Worm (Caenorhabditis elegans) whole organism, L3 larva: ENCODE results near the gene fbxb-64.

Source experiments
- ZK546.5 ChIP-seq: sonication (generic microtip); optimal IDR thresholded peaks from 2 replicates; lab custom pipeline; 2017; ENCODE audit warnings: missing biosample characterization, missing genetic modification characterization
- ceh-82 ChIP-seq: fragments of 150-350 bp; optimal IDR thresholded peaks from 2 replicates; lab custom pipeline; 2014; ENCODE audit warnings: missing biosample characterization, missing genetic modification characterization
- daf-12 ChIP-seq: fragments of 150-350 bp; optimal IDR thresholded peaks from 2 replicates; lab custom pipeline; 2014; ENCODE audit warnings: missing biosample characterization, missing genetic modification reagents, missing genetic modification characterization
- egl-5 ChIP-seq: fragments of 150-350 bp; optimal IDR thresholded peaks from 2 replicates; lab custom pipeline; 2017; ENCODE audit warnings: missing biosample characterization, missing genetic modification reagents, missing genetic modification characterization, inconsistent platforms
- elt-1 ChIP-seq: fragments of 150-350 bp; optimal IDR thresholded peaks from 2 replicates; lab custom pipeline; 2014; ENCODE audit warnings: missing biosample characterization, missing genetic modification characterization
- elt-2 ChIP-seq: sonication (generic microtip); optimal IDR thresholded peaks from 2 replicates; lab custom pipeline; 2016; ENCODE audit warnings: missing genetic modification reagents, mild to moderate bottlenecking, missing genetic modification characterization, missing compliant biosample characterization
- elt-3 ChIP-seq, 3 experiments: fragments of 150-350 bp in 1 of 3; sonication (generic microtip) in 2 of 3; optimal IDR thresholded peaks; 2 replicates in 2 of 3; 4 replicates in 1 of 3; lab custom pipeline; 2014 to 2017; ENCODE audit warnings: missing biosample characterization in 3 of 3, missing genetic modification characterization in 3 of 3
- fos-1 ChIP-seq: fragments of 150-350 bp; optimal IDR thresholded peaks from 2 replicates; lab custom pipeline; 2014; ENCODE audit warnings: missing biosample characterization, missing genetic modification characterization
- hmg-11 ChIP-seq: sonication (generic microtip); optimal IDR thresholded peaks from 2 replicates; lab custom pipeline; 2016; ENCODE audit warnings: missing genetic modification characterization, missing compliant biosample characterization
- jun-1 ChIP-seq: fragments of 150-350 bp; optimal IDR thresholded peaks from 2 replicates; lab custom pipeline; 2014; ENCODE audit warnings: missing biosample characterization, missing genetic modification reagents, missing genetic modification characterization
- lin-39 ChIP-seq: fragments of 150-350 bp; optimal IDR thresholded peaks from 2 replicates; lab custom pipeline; 2018; ENCODE audit warnings: missing biosample characterization, missing genetic modification reagents, missing genetic modification characterization
- lsy-12 ChIP-seq: sonication (generic microtip); optimal IDR thresholded peaks from 2 replicates; lab custom pipeline; 2016; ENCODE audit warnings: mild to moderate bottlenecking, missing genetic modification characterization, missing compliant biosample characterization
- mdl-1 ChIP-seq: fragments of 150-350 bp; optimal IDR thresholded peaks from 2 replicates; lab custom pipeline; 2014; ENCODE audit warnings: missing biosample characterization, missing genetic modification characterization
- mml-1 ChIP-seq: fragments of 150-350 bp; sonication (generic microtip); optimal IDR thresholded peaks from 3 replicates; lab custom pipeline; 2014; ENCODE audit warnings: missing biosample characterization, missing genetic modification characterization
- nfya-1 ChIP-seq: sonication (generic microtip); optimal IDR thresholded peaks from 2 replicates; lab custom pipeline; 2017; ENCODE audit warnings: missing genetic modification characterization, mild to moderate bottlenecking, missing compliant biosample characterization, antibody characterized with exemption, moderate library complexity; ENCODE audit not compliant: insufficient read depth
- nhr-11 ChIP-seq: fragments of 150-350 bp; optimal IDR thresholded peaks from 2 replicates; lab custom pipeline; 2014; ENCODE audit warnings: missing biosample characterization, missing genetic modification characterization
- nhr-12 ChIP-seq: fragments of 150-350 bp; optimal IDR thresholded peaks from 2 replicates; lab custom pipeline; 2014; ENCODE audit warnings: missing biosample characterization, missing genetic modification characterization
- nhr-23 ChIP-seq: fragments of 150-350 bp; optimal IDR thresholded peaks from 2 replicates; lab custom pipeline; 2014; ENCODE audit warnings: missing biosample characterization, missing genetic modification reagents, missing genetic modification characterization
- nhr-237 ChIP-seq: fragments of 150-350 bp; optimal IDR thresholded peaks from 2 replicates; lab custom pipeline; 2014; ENCODE audit warnings: missing biosample characterization, missing genetic modification characterization
- nhr-25 ChIP-seq: sonication (generic microtip); optimal IDR thresholded peaks from 2 replicates; lab custom pipeline; 2017; ENCODE audit warnings: missing biosample characterization, missing genetic modification characterization
- nhr-28 ChIP-seq: fragments of 150-350 bp; optimal IDR thresholded peaks from 2 replicates; lab custom pipeline; 2014; ENCODE audit warnings: missing biosample characterization, missing genetic modification characterization
- nhr-43 ChIP-seq: sonication (generic microtip); optimal IDR thresholded peaks from 2 replicates; lab custom pipeline; 2016; ENCODE audit warnings: mild to moderate bottlenecking, missing genetic modification characterization, missing compliant biosample characterization; ENCODE audit not compliant: poor library complexity, severe bottlenecking
- nhr-67 ChIP-seq: fragments of 150-350 bp; optimal IDR thresholded peaks from 2 replicates; lab custom pipeline; 2014; ENCODE audit warnings: missing biosample characterization, missing genetic modification characterization
- nhr-77 ChIP-seq: fragments of 150-350 bp; optimal IDR thresholded peaks from 2 replicates; lab custom pipeline; 2014; ENCODE audit warnings: missing biosample characterization, missing genetic modification characterization
- pha-4 ChIP-seq: fragments of 150-350 bp; optimal IDR thresholded peaks from 2 replicates; lab custom pipeline; 2014; ENCODE audit warnings: missing biosample characterization, missing genetic modification reagents, missing genetic modification characterization
- pqm-1 ChIP-seq: fragments of 150-350 bp; optimal IDR thresholded peaks from 2 replicates; lab custom pipeline; 2017; ENCODE audit warnings: missing biosample characterization, missing genetic modification characterization, inconsistent platforms
- sea-2 ChIP-seq: fragments of 150-350 bp; sonication (generic microtip); optimal IDR thresholded peaks from 4 replicates; lab custom pipeline; 2014; ENCODE audit warnings: missing biosample characterization, missing genetic modification reagents, missing genetic modification characterization
- skn-1 ChIP-seq: fragments of 150-350 bp; optimal IDR thresholded peaks from 2 replicates; lab custom pipeline; 2014; ENCODE audit warnings: missing biosample characterization, missing genetic modification characterization
- snpc-4 ChIP-seq: fragments of 150-350 bp; optimal IDR thresholded peaks from 2 replicates; lab custom pipeline; 2014; ENCODE audit warnings: missing biosample characterization, missing genetic modification characterization
- tbx-2 ChIP-seq: sonication (generic microtip); optimal IDR thresholded peaks from 2 replicates; lab custom pipeline; 2016; ENCODE audit warnings: mild to moderate bottlenecking, missing genetic modification characterization, missing compliant biosample characterization
- unc-39 ChIP-seq: sonication (generic microtip); optimal IDR thresholded peaks from 4 replicates; lab custom pipeline; 2017; ENCODE audit warnings: missing biosample characterization, missing genetic modification characterization
- zag-1 ChIP-seq: fragments of 150-350 bp; optimal IDR thresholded peaks from 2 replicates; lab custom pipeline; 2014; ENCODE audit warnings: missing biosample characterization, missing genetic modification characterization
- ztf-11 ChIP-seq: fragments of 150-350 bp; optimal IDR thresholded peaks from 2 replicates; lab custom pipeline; 2014; ENCODE audit warnings: missing biosample characterization, missing genetic modification characterization
- ztf-4 ChIP-seq: fragments of 150-350 bp; optimal IDR thresholded peaks from 2 replicates; lab custom pipeline; 2014; ENCODE audit warnings: missing biosample characterization, missing genetic modification characterization

Gene fbxb-64

DNA sequence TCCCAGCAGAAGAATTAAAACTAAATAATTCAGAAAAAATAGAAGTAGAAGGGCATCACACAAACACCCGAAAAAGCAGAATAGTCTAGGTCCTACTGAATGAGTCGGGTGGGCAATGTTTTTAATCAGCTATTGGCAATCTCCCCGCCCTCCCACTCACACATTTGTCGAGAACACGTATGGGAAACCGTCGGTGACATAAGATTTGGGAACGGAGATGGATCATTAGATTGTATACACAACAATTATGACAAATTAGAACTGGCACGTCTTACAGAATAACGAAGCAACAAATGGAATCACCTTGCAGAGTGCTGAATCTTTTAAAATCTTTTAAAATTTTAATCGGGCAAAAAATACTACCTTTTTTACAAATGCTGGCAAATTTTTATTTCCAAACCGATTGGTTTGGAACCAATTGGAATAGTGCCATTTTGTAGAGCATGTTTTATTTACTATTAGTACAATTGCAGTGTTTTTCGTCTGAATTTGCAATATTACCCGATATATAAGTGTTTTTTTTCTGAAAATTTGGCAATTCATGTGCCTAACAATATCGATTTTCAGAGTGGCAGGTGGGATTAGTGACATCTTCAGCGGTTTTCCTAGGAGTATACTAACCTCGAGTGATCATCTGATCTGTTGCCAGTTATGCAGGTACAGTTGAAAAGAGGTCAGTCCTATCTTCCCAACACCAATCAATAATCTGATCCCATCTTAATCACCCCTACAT, 24.8 kb upstream of the fbxb-64 start, which contains the start of the genes F55C9.3 and fbxb-57:
Gene F55C9.3 (minus strand): TSS at position 101 of the 733 bp plus-strand sequence.
Gene fbxb-57 (plus strand): TSS at position 683 of the 733 bp plus-strand sequence.
- TF ChIP-seq fos-1 (tag; lab: Kevin White, UChicago) (no peak), lsy-12 (tag; lab: Kevin White, UChicago) (no peak), mdl-1 (tag; lab: Kevin White, UChicago) (no peak), nhr-237 (tag; lab: Kevin White, UChicago) (no peak), nhr-43 (tag; lab: Kevin White, UChicago) (no peak), daf-12 (tag; lab: Kevin White, UChicago) (no peak), elt-2 (tag; lab: Kevin White, UChicago) (no peak), zag-1 (tag; lab: Kevin White, UChicago) (no peak), egl-5 (tag; lab: Kevin White, UChicago) (no peak)
- TF ChIP-seq, all 47 proteins: peak for 0

DNA sequence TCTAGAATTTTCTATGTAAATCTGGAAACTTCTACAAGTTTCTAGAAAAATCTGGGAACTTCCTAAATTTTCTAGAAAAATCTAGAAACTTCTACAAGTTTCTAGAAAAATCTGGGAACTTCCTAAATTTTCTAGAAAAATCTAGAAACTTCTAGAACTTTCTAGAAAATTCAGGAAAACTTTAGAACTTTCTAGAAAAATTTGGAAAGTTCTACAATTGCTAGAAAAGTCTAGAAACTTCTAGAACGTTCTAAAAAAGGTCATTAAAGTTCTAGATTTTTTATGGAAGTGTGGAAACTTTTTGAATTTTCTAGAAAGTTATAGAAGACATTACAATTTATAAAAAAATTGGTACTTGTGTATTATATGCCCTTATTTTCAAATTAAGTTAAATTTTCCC, 20.1 kb upstream of the fbxb-64 start, which contains the start of gene F55C9.5:
Gene F55C9.5 (minus strand): TSS at position 101 of the 400 bp plus-strand sequence.
- no peak for TF ChIP-seq nhr-11
- no peak for TF ChIP-seq elt-1 (tag; lab: Kevin White, UChicago)
- no peak for TF ChIP-seq egl-5 (tag; lab: Kevin White, UChicago)
- no peak for TF ChIP-seq tbx-2
- TF ChIP-seq lin-39 (tag; lab: Kevin White, UChicago), result no peak
- no peak for TF ChIP-seq nhr-77 (tag; lab: Kevin White, UChicago)
- no peak for TF ChIP-seq elt-3 (tag; optimal IDR thresholded peaks at IDR 0.05; lab: Kevin White, UChicago)
- TF ChIP-seq mdl-1 (tag; lab: Kevin White, UChicago), result no peak
- TF ChIP-seq nhr-12 (tag; lab: Kevin White, UChicago), result no peak
- no peak for TF ChIP-seq nhr-237 (tag; lab: Kevin White, UChicago)
- no peak for TF ChIP-seq sea-2 (GFP tag; lab: Kevin White, UChicago)
- no peak for TF ChIP-seq pha-4
- TF ChIP-seq skn-1 (tag; lab: Kevin White, UChicago), result no peak
- no peak for TF ChIP-seq ZK546.5 (tag; lab: Kevin White, UChicago)
- no peak for TF ChIP-seq hmg-11
- no peak for TF ChIP-seq nhr-43 (tag; lab: Kevin White, UChicago)
- TF ChIP-seq zag-1 (tag; lab: Kevin White, UChicago), result no peak
- TF ChIP-seq unc-39 (tag; lab: Kevin White, UChicago), result no peak

DNA sequence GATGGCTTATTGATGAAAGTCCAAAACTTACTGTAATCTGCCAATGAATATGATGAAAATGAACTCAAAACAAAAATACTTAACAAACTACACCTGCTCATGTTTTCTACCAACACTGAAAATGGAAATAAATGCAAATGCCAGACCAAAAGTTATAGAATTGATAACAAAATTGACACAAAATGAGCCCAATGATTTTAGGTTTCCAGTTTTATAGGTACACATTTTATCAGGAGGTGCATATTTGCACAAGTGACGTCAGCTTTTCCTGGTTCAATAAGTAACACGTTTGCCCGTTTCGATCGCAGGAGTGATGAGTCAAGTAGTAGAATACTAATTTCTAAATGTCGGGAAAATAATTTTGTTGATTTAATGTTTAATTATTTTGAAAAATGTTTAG, 16.4 kb upstream of the fbxb-64 start, which contains the start of gene F55C9.6:
Gene F55C9.6 (minus strand): TSS at position 101 of the 400 bp plus-strand sequence.
- TF ChIP-seq nhr-11 (no peak), lsy-12 (tag; lab: Kevin White, UChicago) (no peak), unc-39 (tag; lab: Kevin White, UChicago) (no peak), nhr-77 (tag; lab: Kevin White, UChicago) (no peak), nhr-23 (tag; lab: Kevin White, UChicago) (no peak), hmg-11 (no peak), pqm-1 (no peak), ZK546.5 (tag; lab: Kevin White, UChicago) (no peak), ztf-11 (tag; lab: Kevin White, UChicago) (no peak), fos-1 (tag; lab: Kevin White, UChicago) (no peak), nhr-67 (tag; lab: Kevin White, UChicago) (no peak)
- TF ChIP-seq, all 47 proteins: peak for 0

DNA sequence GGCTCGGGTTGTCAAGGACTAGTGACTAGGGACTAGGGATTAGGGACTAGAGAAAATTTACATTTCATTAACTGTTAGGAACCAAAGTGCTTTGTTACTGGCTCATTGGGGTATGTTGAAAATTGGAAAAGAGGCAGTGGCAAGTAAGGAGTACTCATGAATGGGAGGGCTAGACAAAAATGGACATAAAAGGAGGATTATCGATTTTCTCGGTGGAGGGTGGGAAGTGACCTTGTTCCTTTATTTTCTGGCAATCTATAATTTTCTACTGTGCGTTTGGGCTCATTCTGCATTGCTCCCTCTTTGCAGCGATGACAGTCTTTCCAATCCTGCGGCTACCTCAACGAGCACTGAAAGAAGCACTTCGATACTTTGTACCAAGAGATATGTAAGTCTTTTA, 15.6 kb upstream of the fbxb-64 start, which contains the start of gene fbxb-60:
Gene fbxb-60 (plus strand): TSS at position 301 of the 400 bp plus-strand sequence.
- no peak for TF ChIP-seq elt-2 (tag; lab: Kevin White, UChicago)
- no peak for TF ChIP-seq mml-1 (tag; lab: Kevin White, UChicago)
- TF ChIP-seq nhr-43 (tag; lab: Kevin White, UChicago), result no peak
- TF ChIP-seq fos-1 (tag; lab: Kevin White, UChicago), result no peak
- no peak for TF ChIP-seq nhr-25 (tag; lab: Kevin White, UChicago)
- TF ChIP-seq nfya-1 (tag; lab: Kevin White, UChicago), result no peak
- TF ChIP-seq ztf-4 (tag; lab: Kevin White, UChicago), result no peak

DNA sequence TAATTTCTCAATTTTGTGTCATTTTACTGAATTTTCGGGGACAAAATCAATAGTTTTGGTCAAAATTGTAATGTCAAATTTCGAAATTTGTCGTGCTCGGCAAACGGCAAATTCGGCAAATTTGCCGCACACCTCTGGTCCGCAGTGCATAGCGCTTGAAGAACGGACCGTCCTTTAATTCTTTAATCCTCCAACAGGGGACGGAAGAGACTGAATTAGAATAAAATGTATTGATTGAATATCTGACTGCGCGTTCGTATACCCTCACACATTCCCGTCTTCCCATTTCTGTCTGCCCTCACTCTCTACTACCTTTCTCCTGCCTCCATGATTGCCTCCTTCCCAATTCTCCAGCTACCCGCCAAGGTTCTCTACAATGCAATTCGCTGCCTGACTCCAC, 13.8 kb upstream of the fbxb-64 start, which contains the start of gene F55C9.14:
Gene F55C9.14 (plus strand): TSS at position 301 of the 400 bp plus-strand sequence.
- TF ChIP-seq ceh-82 (tag; lab: Kevin White, UChicago), result no peak
- no peak for TF ChIP-seq elt-3 (tag; optimal IDR thresholded peaks at IDR 0.05; lab: Kevin White, UChicago)
- TF ChIP-seq nfya-1 (tag; lab: Kevin White, UChicago), result no peak
- no peak for TF ChIP-seq nhr-12 (tag; lab: Kevin White, UChicago)
- no peak for TF ChIP-seq nhr-28 (tag; lab: Kevin White, UChicago)
- no peak for TF ChIP-seq nhr-25 (tag; lab: Kevin White, UChicago)
- TF ChIP-seq elt-1 (tag; lab: Kevin White, UChicago), result no peak
- TF ChIP-seq tbx-2, result no peak
- no peak for TF ChIP-seq hmg-11
- TF ChIP-seq nhr-43 (tag; lab: Kevin White, UChicago), result no peak
- TF ChIP-seq mdl-1 (tag; lab: Kevin White, UChicago), result no peak
- no peak for TF ChIP-seq nhr-11
- TF ChIP-seq nhr-237 (tag; lab: Kevin White, UChicago), result no peak
- TF ChIP-seq snpc-4 (tag; lab: Kevin White, UChicago), result no peak
- TF ChIP-seq jun-1 (tag; lab: Kevin White, UChicago), result no peak
